Fruit fly (Drosophila melanogaster) whole organism, embryonic: ENCODE measurements around the gene Drs.

Experiments
- Aef1 ChIP-seq: fragments of 200-800 bp; sonication (Bioruptor generic); IDR thresholded peaks from 3 replicates; pipeline ENCODE4 v1.3.6; 2022; ENCODE audit warnings: missing biosample characterization, missing genetic modification characterization
- Antp ChIP-seq: fragments of 200-800 bp; sonication (Bioruptor generic); optimal IDR thresholded peaks from 3 replicates; lab custom pipeline; 2016; ENCODE audit warnings: missing biosample characterization, missing genetic modification characterization
- CG10543 ChIP-seq: fragments of 200-800 bp; sonication (Bioruptor generic); optimal IDR thresholded peaks from 3 replicates; lab custom pipeline; 2017; ENCODE audit warnings: missing biosample characterization, mild to moderate bottlenecking, missing genetic modification characterization, moderate library complexity
- CG11085 ChIP-seq: fragments of 200-800 bp; sonication (Bioruptor generic); IDR thresholded peaks from 2 replicates; pipeline ENCODE4 v1.3.6; 2022; ENCODE audit warnings: missing biosample characterization, missing genetic modification characterization
- CG11695 ChIP-seq: fragments of 200-800 bp; sonication (Bioruptor generic); IDR thresholded peaks from 3 replicates; pipeline ENCODE4 v1.3.6; 2022; ENCODE audit warnings: missing biosample characterization, missing genetic modification characterization
- CG11696 ChIP-seq: fragments of 200-800 bp; sonication (Bioruptor generic); IDR thresholded peaks from 2 replicates; pipeline ENCODE4 v1.3.6; 2022; ENCODE audit warnings: missing biosample characterization, missing genetic modification characterization
- CG14710 ChIP-seq: fragments of 200-800 bp; sonication (Bioruptor generic); optimal IDR thresholded peaks from 3 replicates; lab custom pipeline; 2019; ENCODE audit warnings: missing biosample characterization, mild to moderate bottlenecking, missing genetic modification characterization, moderate library complexity
- CG14965 ChIP-seq: fragments of 200-800 bp; sonication (Bioruptor generic); optimal IDR thresholded peaks from 2 replicates; lab custom pipeline; 2016; ENCODE audit warnings: missing biosample characterization, missing genetic modification characterization, borderline replicate concordance
- CG17361 ChIP-seq: fragments of 200-800 bp; sonication (Bioruptor generic); IDR thresholded peaks from 3 replicates; pipeline ENCODE4 v1.3.6; 2022; ENCODE audit warnings: missing biosample characterization, missing genetic modification characterization
- CG18764 ChIP-seq: fragments of 200-800 bp; sonication (Bioruptor generic); optimal IDR thresholded peaks from 3 replicates; lab custom pipeline; 2016; ENCODE audit warnings: missing biosample characterization, missing genetic modification characterization
- CG30020 ChIP-seq: fragments of 200-800 bp; optimal IDR thresholded peaks from 2 replicates; lab custom pipeline; 2019; ENCODE audit warnings: missing biosample characterization, mild to moderate bottlenecking, missing genetic modification characterization, moderate library complexity
- CG31441 ChIP-seq: fragments of 200-800 bp; sonication (Bioruptor generic); IDR thresholded peaks from 2 replicates; pipeline ENCODE4 v1.3.6; 2022; ENCODE audit warnings: missing biosample characterization, missing genetic modification characterization
- CG32532 ChIP-seq: fragments of 200-800 bp; sonication (Bioruptor generic); IDR thresholded peaks from 2 replicates; pipeline ENCODE4 v1.3.6; 2022; ENCODE audit warnings: missing biosample characterization, missing genetic modification characterization
- CG32767 ChIP-seq: fragments of 200-800 bp; sonication (Bioruptor generic); IDR thresholded peaks from 2 replicates; pipeline ENCODE4 v1.3.6; 2022; ENCODE audit warnings: missing biosample characterization, missing genetic modification characterization
- CG3995 ChIP-seq: fragments of 200-800 bp; sonication (Bioruptor generic); optimal IDR thresholded peaks from 3 replicates; lab custom pipeline; 2016; ENCODE audit warnings: missing biosample characterization, missing genetic modification characterization
- CG42726 ChIP-seq: fragments of 200-800 bp; sonication (Bioruptor generic); IDR thresholded peaks from 2 replicates; pipeline ENCODE4 v1.3.6; 2022; ENCODE audit warnings: missing biosample characterization, missing genetic modification characterization; ENCODE audit not compliant: partially characterized antibody
- CG6254 ChIP-seq: fragments of 200-800 bp; sonication (Bioruptor generic); optimal IDR thresholded peaks from 3 replicates; lab custom pipeline; 2017; ENCODE audit warnings: mild to moderate bottlenecking, missing biosample characterization, missing genetic modification reagents, missing genetic modification characterization
- CG7786 ChIP-seq: fragments of 200-800 bp; sonication (Bioruptor generic); optimal IDR thresholded peaks from 2 replicates; lab custom pipeline; 2016; ENCODE audit warnings: missing biosample characterization, missing genetic modification characterization
- CG8290 ChIP-seq, 3 experiments: fragments of 200-800 bp; sonication (Bioruptor generic); optimal IDR thresholded peaks; 2 replicates each; lab custom pipeline; 2016 to 2019; ENCODE audit warnings: missing biosample characterization in 3 of 3, missing genetic modification characterization in 3 of 3, mild to moderate bottlenecking in 2 of 3, moderate library complexity in 1 of 3
- CG8359 ChIP-seq: fragments of 200-800 bp; sonication (Bioruptor generic); optimal IDR thresholded peaks from 2 replicates; lab custom pipeline; 2017; ENCODE audit warnings: missing biosample characterization, mild to moderate bottlenecking, missing genetic modification characterization, borderline replicate concordance
- CG8388 ChIP-seq: fragments of 200-800 bp; sonication (Bioruptor generic); optimal IDR thresholded peaks from 2 replicates; lab custom pipeline; 2019; ENCODE audit warnings: missing biosample characterization, mild to moderate bottlenecking, missing genetic modification characterization, moderate library complexity
- CG9215 ChIP-seq: fragments of 200-800 bp; sonication (Bioruptor generic); IDR thresholded peaks from 2 replicates; pipeline ENCODE4 v1.3.6; 2022; ENCODE audit warnings: missing biosample characterization, missing genetic modification characterization
- CG9817 ChIP-seq: fragments of 200-800 bp; sonication (Bioruptor generic); optimal IDR thresholded peaks from 2 replicates; lab custom pipeline; 2018; ENCODE audit warnings: missing biosample characterization, mild to moderate bottlenecking, missing genetic modification characterization, moderate library complexity
- D19A ChIP-seq: fragments of 200-800 bp; optimal IDR thresholded peaks from 3 replicates; lab custom pipeline; 2019; ENCODE audit warnings: missing biosample characterization, mild to moderate bottlenecking, missing genetic modification characterization, moderate library complexity
- Doc3 ChIP-seq: fragments of 200-800 bp; sonication (Bioruptor generic); IDR thresholded peaks from 3 replicates; pipeline ENCODE4 v1.3.6; 2022; ENCODE audit warnings: missing biosample characterization, missing genetic modification characterization; ENCODE audit not compliant: partially characterized antibody
- HHEX ChIP-seq: fragments of 200-800 bp; sonication (Bioruptor generic); optimal IDR thresholded peaks from 3 replicates; lab custom pipeline; 2017; ENCODE audit warnings: missing biosample characterization, mild to moderate bottlenecking, missing genetic modification characterization, missing genetic modification reagents
- MBD-R2 ChIP-seq: fragments of 200-800 bp; sonication (Bioruptor generic); IDR thresholded peaks from 2 replicates; pipeline ENCODE4 v1.3.6; 2022; ENCODE audit warnings: missing biosample characterization, missing genetic modification characterization
- Meics ChIP-seq: fragments of 200-800 bp; sonication (Bioruptor generic); optimal IDR thresholded peaks from 2 replicates; lab custom pipeline; 2017; ENCODE audit warnings: missing biosample characterization, mild to moderate bottlenecking, missing genetic modification characterization
- NC2α ChIP-seq: fragments of 200-800 bp; sonication (Bioruptor generic); optimal IDR thresholded peaks from 2 replicates; lab custom pipeline; 2016; ENCODE audit warnings: missing biosample characterization, missing genetic modification characterization
- Sox102F ChIP-seq: fragments of 200-800 bp; sonication (Bioruptor generic); optimal IDR thresholded peaks from 2 replicates; lab custom pipeline; 2018; ENCODE audit warnings: missing biosample characterization, mild to moderate bottlenecking, missing genetic modification characterization, moderate library complexity
- Tbp ChIP-seq: fragments of >200 bp; optimal IDR thresholded peaks from 2 replicates; lab custom pipeline; 2018; ENCODE audit warnings: missing biosample characterization, missing genetic modification characterization
- amos ChIP-seq: fragments of 200-800 bp; sonication (Bioruptor generic); IDR thresholded peaks from 2 replicates; pipeline ENCODE4 v1.3.6; 2022; ENCODE audit warnings: missing biosample characterization, missing genetic modification characterization; ENCODE audit not compliant: partially characterized antibody
- bcd ChIP-seq: fragments of 200-800 bp; sonication (Bioruptor generic); optimal IDR thresholded peaks from 2 replicates; lab custom pipeline; 2017; ENCODE audit warnings: missing biosample characterization, mild to moderate bottlenecking, missing genetic modification characterization
- caup ChIP-seq: fragments of 200-800 bp; sonication (Bioruptor generic); optimal IDR thresholded peaks from 3 replicates; lab custom pipeline; 2017; ENCODE audit warnings: missing biosample characterization, mild to moderate bottlenecking, missing genetic modification characterization, moderate library complexity; ENCODE audit not compliant: severe bottlenecking
- cg ChIP-seq: fragments of 200-800 bp; sonication (Bioruptor generic); optimal IDR thresholded peaks from 3 replicates; lab custom pipeline; 2019; ENCODE audit warnings: missing biosample characterization, mild to moderate bottlenecking, missing genetic modification characterization, moderate library complexity
- gsb ChIP-seq: fragments of 200-800 bp; sonication (Bioruptor generic); IDR thresholded peaks from 2 replicates; pipeline ENCODE4 v1.3.6; 2022; ENCODE audit warnings: missing biosample characterization, missing genetic modification characterization
- hbn ChIP-seq: fragments of 200-800 bp; sonication (Bioruptor generic); IDR thresholded peaks from 2 replicates; pipeline ENCODE4 v1.3.6; 2022; ENCODE audit warnings: missing biosample characterization, missing genetic modification characterization; ENCODE audit not compliant: partially characterized antibody
- inv ChIP-seq: fragments of 200-800 bp; sonication (Bioruptor generic); IDR thresholded peaks from 2 replicates; pipeline ENCODE4 v1.3.6; 2022; ENCODE audit warnings: missing biosample characterization, missing genetic modification characterization; ENCODE audit not compliant: partially characterized antibody
- mam ChIP-seq: fragments of 200-800 bp; sonication (Bioruptor generic); optimal IDR thresholded peaks from 3 replicates; lab custom pipeline; 2016; ENCODE audit warnings: missing biosample characterization, missing genetic modification characterization
- mirr ChIP-seq: fragments of 200-800 bp; sonication (Bioruptor generic); optimal IDR thresholded peaks from 3 replicates; lab custom pipeline; 2018; ENCODE audit warnings: missing biosample characterization, mild to moderate bottlenecking, missing genetic modification characterization
- nom ChIP-seq: fragments of 200-800 bp; sonication (Bioruptor generic); optimal IDR thresholded peaks from 2 replicates; lab custom pipeline; 2017; ENCODE audit warnings: missing biosample characterization, missing genetic modification characterization, mild to moderate bottlenecking, moderate library complexity, missing genetic modification reagents
- odd ChIP-seq: fragments of 200-800 bp; sonication (Bioruptor generic); optimal IDR thresholded peaks from 2 replicates; lab custom pipeline; 2017; ENCODE audit warnings: missing biosample characterization, mild to moderate bottlenecking, missing genetic modification characterization
- pfk ChIP-seq: fragments of 200-800 bp; sonication (Bioruptor generic); optimal IDR thresholded peaks from 2 replicates; lab custom pipeline; 2018; ENCODE audit warnings: missing biosample characterization, mild to moderate bottlenecking, missing genetic modification characterization, moderate library complexity
- pita ChIP-seq: fragments of 200-800 bp; sonication (Bioruptor generic); optimal IDR thresholded peaks from 2 replicates; lab custom pipeline; 2017; ENCODE audit warnings: missing biosample characterization, mild to moderate bottlenecking, missing genetic modification characterization
- sens ChIP-seq: fragments of 200-800 bp; sonication (Bioruptor generic); peaks from one replicate; lab custom pipeline; 2016; ENCODE audit warnings: missing biosample characterization, missing genetic modification characterization
- slbo ChIP-seq: fragments of 200-800 bp; sonication (Bioruptor generic); IDR thresholded peaks from 2 replicates; pipeline ENCODE4 v1.3.6; 2022; ENCODE audit warnings: missing biosample characterization, missing genetic modification characterization
- tx ChIP-seq: fragments of 200-800 bp; sonication (Bioruptor generic); optimal IDR thresholded peaks from 2 replicates; lab custom pipeline; 2016; ENCODE audit warnings: missing biosample characterization, missing genetic modification characterization
- zf30C ChIP-seq: fragments of 200-800 bp; sonication (Bioruptor generic); optimal IDR thresholded peaks from 3 replicates; lab custom pipeline; 2018; ENCODE audit warnings: missing biosample characterization, mild to moderate bottlenecking, missing genetic modification characterization

Gene Drs

DNA sequence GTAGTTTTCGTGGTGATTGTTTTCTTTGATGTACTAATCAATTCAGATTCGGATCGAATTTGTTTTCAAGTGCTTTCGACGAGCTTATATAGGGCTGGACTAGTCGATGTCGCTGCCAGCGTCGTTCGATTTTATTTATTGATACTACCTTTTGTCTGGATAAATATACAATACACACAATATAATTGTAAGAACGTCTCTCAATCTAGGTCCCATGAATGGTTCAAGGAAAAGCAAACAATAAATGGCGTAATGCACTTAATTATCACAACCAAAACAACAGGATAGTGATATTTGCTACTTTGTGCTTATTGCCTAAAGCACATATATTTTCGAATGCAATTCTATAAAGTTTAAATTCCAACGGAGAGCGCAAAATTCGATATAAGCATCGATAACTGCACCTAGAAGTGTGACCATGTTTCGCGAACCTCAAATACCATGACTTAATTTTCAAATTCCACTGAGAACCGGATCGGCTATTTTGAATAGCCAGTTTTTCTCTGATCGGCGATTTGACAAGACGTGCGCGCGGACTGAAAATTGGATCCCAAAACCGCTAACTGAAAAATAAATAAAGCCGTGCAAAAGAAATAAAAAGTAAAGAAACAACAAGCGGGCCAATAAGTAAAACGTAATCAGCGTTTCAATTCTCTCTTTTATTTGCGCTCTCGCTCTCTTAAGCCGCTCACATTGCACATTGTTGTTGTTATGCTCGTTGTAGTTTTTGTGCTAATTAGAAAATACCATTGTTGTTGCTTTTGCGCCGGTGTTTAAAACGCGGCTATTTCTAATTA lies 32.8 kb upstream of the Drs start, which contains the start of the genes Drsl6 and kst:
Gene Drsl6 (minus strand): TSS at position 51 of the 797 bp plus-strand sequence.
Gene kst (plus strand): TSS at position 493 of the 797 bp plus-strand sequence.
- TF ChIP-seq CG42726 (peak; percentile 67; the same call in 1 of the 2 replicates), Sox102F (GFP tag; lab: Kevin White, UChicago) (no peak), MBD-R2 (GFP tag; lab: Robert Waterston, UW) (no peak; the same call in 1 of the 2 replicates), CG8359 (GFP tag; lab: Kevin White, UChicago) (no peak), CG11085 (no peak), amos (GFP tag; lab: Robert Waterston, UW) (peak; percentile 60), pita (GFP tag; lab: Kevin White, UChicago) (no peak), sens (GFP tag; lab: Kevin White, UChicago) (peak; percentile 83), bcd (GFP tag; lab: Kevin White, UChicago) (peak; percentile 24), CG7786 (GFP tag; lab: Kevin White, UChicago) (no peak), caup (GFP tag; lab: Kevin White, UChicago) (peak; percentile 57), mirr (GFP tag; lab: Kevin White, UChicago) (peak; percentile 12), CG11696 (no peak), NC2α (GFP tag; lab: Kevin White, UChicago) (no peak), CG3995 (no peak), cg (GFP tag; lab: Kevin White, UChicago) (no peak), CG11695 (GFP tag; lab: Robert Waterston, UW) (0 out of 3 replicates have a peak, but pooled peaks have one; percentile 42), slbo (GFP tag; lab: Robert Waterston, UW) (no peak), CG14965 (no peak), CG14710 (peak; percentile 23), CG31441 (no peak), Meics (GFP tag; lab: Kevin White, UChicago) (no peak), Tbp (GFP tag; lab: Kevin White, UChicago) (no peak), CG18764 (GFP tag; lab: Kevin White, UChicago) (peak; percentile 10), gsb (GFP tag; lab: Robert Waterston, UW) (no peak), Doc3 (GFP tag; lab: Robert Waterston, UW) (no peak), D19A (tag; lab: Kevin White, UChicago) (no peak), CG9215 (GFP tag; lab: Robert Waterston, UW) (no peak), CG30020 (tag; lab: Kevin White, UChicago) (no peak), CG17361 (no peak), CG8388 (GFP tag; lab: Kevin White, UChicago) (no peak), CG32767 (GFP tag; lab: Robert Waterston, UW) (no peak), CG10543 (peak; percentile 55), zf30C (GFP tag; lab: Kevin White, UChicago) (peak; percentile 33), hbn (GFP tag; lab: Robert Waterston, UW) (peak; percentile 47; the same call in 1 of the 2 replicates), mam (GFP tag; lab: Kevin White, UChicago) (no peak), nom (GFP tag; lab: Kevin White, UChicago) (peak; percentile 78), CG9817 (tag; lab: Kevin White, UChicago) (no peak), CG32532 (GFP tag; lab: Robert Waterston, UW) (no peak), Antp (GFP tag; lab: Kevin White, UChicago) (no peak), Aef1 (GFP tag; lab: Robert Waterston, UW) (no peak), HHEX (GFP tag; lab: Kevin White, UChicago) (no peak), odd (GFP tag; lab: Kevin White, UChicago) (no peak), CG8290 (GFP tag; optimal IDR thresholded peaks at IDR 0.05; lab: Kevin White, UChicago) (peak; percentile 41), CG8290 (tag; optimal IDR thresholded peaks at IDR 0.05; lab: Kevin White, UChicago) (no peak), CG6254 (no peak), inv (no peak), tx (GFP tag; lab: Kevin White, UChicago) (no peak), pfk (no peak)
